Fruit fly (Drosophila melanogaster): Measurements from ENCODE around the gene VhaPPA1-1.

Gene VhaPPA1-1

dm6 chr3R:14903837-14904431 is at the start of gene VhaPPA1-1 (continued):
- TF ChIP-seq tup (GFP tag; optimal IDR thresholded peaks at IDR 0.05), result no peak
- TF ChIP-seq corto (GFP tag; optimal IDR thresholded peaks at IDR 0.05), result no peak
- TF ChIP-seq CG17359 (tag; optimal IDR thresholded peaks at IDR 0.05), result no peak
- TF ChIP-seq Ptx1 (GFP tag; IDR thresholded peaks at IDR 0.05), result no peak
- no peak for TF ChIP-seq CG9437 (GFP tag; optimal IDR thresholded peaks at IDR 0.05)
- no peak for TF ChIP-seq H2.0 (GFP tag; IDR thresholded peaks at IDR 0.05)
- no peak for TF ChIP-seq CG8944 (GFP tag; optimal IDR thresholded peaks at IDR 0.05)
- no peak for TF ChIP-seq CG18476 (GFP tag; optimal IDR thresholded peaks at IDR 0.05)
- no peak for TF ChIP-seq ro (GFP tag; IDR thresholded peaks at IDR 0.05)
- no peak; the same call in 1 of the 2 replicates for TF ChIP-seq Bgb (GFP tag; IDR thresholded peaks at IDR 0.05; ENCODE audit: partially characterized antibody)
- TF ChIP-seq CG3065 (GFP tag; optimal IDR thresholded peaks at IDR 0.05), result no peak
- no peak for TF ChIP-seq CG12942 (GFP tag; optimal IDR thresholded peaks at IDR 0.05)
- TF ChIP-seq org-1 (GFP tag; optimal IDR thresholded peaks at IDR 0.05), result no peak
- TF ChIP-seq dan (GFP tag; IDR thresholded peaks at IDR 0.05), result no peak
- peak; percentile 35 for TF ChIP-seq CG13775 (GFP tag; optimal IDR thresholded peaks at IDR 0.05)
- peak; percentile 58; the same call in 2 of the 3 replicates for TF ChIP-seq CG17361 (GFP tag; IDR thresholded peaks at IDR 0.05)
- no peak for TF ChIP-seq CG17912 (GFP tag; optimal IDR thresholded peaks at IDR 0.05)
- no peak for TF ChIP-seq salm (tag; optimal IDR thresholded peaks at IDR 0.05)
- TF ChIP-seq Neu2 (GFP tag; optimal IDR thresholded peaks at IDR 0.05; ENCODE audit: borderline replicate concordance), result no peak
- TF ChIP-seq jumu (GFP tag; optimal IDR thresholded peaks at IDR 0.05), result no peak
- peak; percentile 43 for TF ChIP-seq Hmr (GFP tag; optimal IDR thresholded peaks at IDR 0.05)
- TF ChIP-seq emc (GFP tag; optimal IDR thresholded peaks at IDR 0.05), result no peak
- peak; percentile 36 for TF ChIP-seq CG13287 (GFP tag; IDR thresholded peaks at IDR 0.05; ENCODE audit: partially characterized antibody)
- TF ChIP-seq CG10321 (GFP tag; IDR thresholded peaks at IDR 0.05), result no peak
- no peak for TF ChIP-seq p53 (GFP tag; optimal IDR thresholded peaks at IDR 0.05)
- TF ChIP-seq Atf-2 (GFP tag; optimal IDR thresholded peaks at IDR 0.05), result no peak
- peak; percentile 71 for TF ChIP-seq trem (tag; optimal IDR thresholded peaks at IDR 0.05)
- peak; percentile 55 for TF ChIP-seq CG15514 (GFP tag; optimal IDR thresholded peaks at IDR 0.05)
- no peak for TF ChIP-seq tio (GFP tag; optimal IDR thresholded peaks at IDR 0.05)
- TF ChIP-seq CG1792 (GFP tag; optimal IDR thresholded peaks at IDR 0.05), result peak; percentile 8
- no peak for TF ChIP-seq CG4282 (GFP tag; optimal IDR thresholded peaks at IDR 0.05)
- no peak for TF ChIP-seq chinmo (GFP tag; IDR thresholded peaks at IDR 0.05; ENCODE audit: partially characterized antibody)
- no peak for TF ChIP-seq Spps (tag; optimal IDR thresholded peaks at IDR 0.05)
- TF ChIP-seq Rx (GFP tag; IDR thresholded peaks at IDR 0.05), result no peak
- TF ChIP-seq CG6683 (GFP tag; optimal IDR thresholded peaks at IDR 0.05), result no peak
- TF ChIP-seq CG11456 (GFP tag; IDR thresholded peaks at IDR 0.05), result no peak
- no peak for TF ChIP-seq pros (GFP tag; optimal IDR thresholded peaks at IDR 0.05)
- no peak for TF ChIP-seq NC2α (GFP tag; optimal IDR thresholded peaks at IDR 0.05)
- TF ChIP-seq CG17186 (GFP tag; optimal IDR thresholded peaks at IDR 0.05), result peak; percentile 64
- peak; percentile 97 for TF ChIP-seq Sry-β (GFP tag; optimal IDR thresholded peaks at IDR 0.05)
- no peak for TF ChIP-seq CG6175 (GFP tag; IDR thresholded peaks at IDR 0.05)
- TF ChIP-seq CG6654 (GFP tag; optimal IDR thresholded peaks at IDR 0.05), result no peak
- no peak for TF ChIP-seq D19B (GFP tag; optimal IDR thresholded peaks at IDR 0.05)
- peak; percentile 4 for TF ChIP-seq HLHmδ (GFP tag; optimal IDR thresholded peaks at IDR 0.05)
- no peak for TF ChIP-seq gcm (GFP tag; optimal IDR thresholded peaks at IDR 0.05)
- TF ChIP-seq maf-S (GFP tag; optimal IDR thresholded peaks at IDR 0.05), result peak; percentile 15
- no peak for TF ChIP-seq trh (GFP tag; optimal IDR thresholded peaks at IDR 0.05)
- TF ChIP-seq z (GFP tag; IDR thresholded peaks at IDR 0.05), result no peak
- TF ChIP-seq sob (GFP tag; IDR thresholded peaks at IDR 0.05), result no peak
- TF ChIP-seq kay (GFP tag; optimal IDR thresholded peaks at IDR 0.05), result peak; percentile 15
- TF ChIP-seq CG16813 (GFP tag; IDR thresholded peaks at IDR 0.05; ENCODE audit: partially characterized antibody), result peak; percentile 63; the same call in 2 of the 3 replicates

All from whole organism, embryonic.